Worm (Caenorhabditis elegans) whole organism, L2 larva: ENCODE results near the gene kel-1.

Source experiments
- C34F6.9 ChIP-seq: fragments of 150-350 bp; optimal IDR thresholded peaks from 2 replicates; lab custom pipeline; 2014; ENCODE audit warnings: missing biosample characterization, missing genetic modification characterization
- F13H6.1 ChIP-seq: sonication (generic microtip); optimal IDR thresholded peaks from 2 replicates; lab custom pipeline; 2016; ENCODE audit warnings: missing genetic modification characterization, missing compliant biosample characterization
- R02D3.7 ChIP-seq: fragments of 150-350 bp; optimal IDR thresholded peaks from 2 replicates; lab custom pipeline; 2014; ENCODE audit warnings: missing biosample characterization, missing genetic modification characterization
- Y55F3AM.14 ChIP-seq: fragments of 200-800 bp; sonication (Bioruptor generic); optimal IDR thresholded peaks from 2 replicates; lab custom pipeline; 2018; ENCODE audit warnings: mild to moderate bottlenecking, missing genetic modification characterization, missing compliant biosample characterization
- ZK546.5 ChIP-seq: sonication (generic microtip); optimal IDR thresholded peaks from 2 replicates; lab custom pipeline; 2017; ENCODE audit warnings: missing biosample characterization, missing genetic modification characterization
- aly-2 ChIP-seq: fragments of 150-350 bp; optimal IDR thresholded peaks from 2 replicates; lab custom pipeline; 2014; ENCODE audit warnings: missing biosample characterization, missing genetic modification characterization
- ama-1 ChIP-seq: fragments of 150-350 bp; optimal IDR thresholded peaks from 2 replicates; lab custom pipeline; 2018; ENCODE audit warnings: inconsistent platforms
- blmp-1 ChIP-seq: sonication (generic microtip); optimal IDR thresholded peaks from 2 replicates; lab custom pipeline; 2017; ENCODE audit warnings: missing genetic modification characterization, mild to moderate bottlenecking, missing compliant biosample characterization, antibody characterized with exemption, moderate library complexity; ENCODE audit not compliant: insufficient read depth
- ceh-16 ChIP-seq: fragments of 150-350 bp; optimal IDR thresholded peaks from 2 replicates; lab custom pipeline; 2014; ENCODE audit warnings: missing biosample characterization, missing genetic modification characterization
- crh-2 ChIP-seq: sonication (generic microtip); optimal IDR thresholded peaks from 2 replicates; lab custom pipeline; 2017; ENCODE audit warnings: missing biosample characterization, missing genetic modification characterization
- egl-27 ChIP-seq: sonication (generic microtip); optimal IDR thresholded peaks from 3 replicates; lab custom pipeline; 2017; ENCODE audit warnings: missing biosample characterization, missing genetic modification reagents, missing genetic modification characterization
- elt-3 ChIP-seq: sonication (generic microtip); optimal IDR thresholded peaks from 2 replicates; lab custom pipeline; 2017; ENCODE audit warnings: missing biosample characterization, missing genetic modification characterization
- fos-1 ChIP-seq: fragments of 150-350 bp; optimal IDR thresholded peaks from 2 replicates; lab custom pipeline; 2014; ENCODE audit warnings: missing biosample characterization, missing genetic modification characterization
- gmeb-1 ChIP-seq: fragments of 150-350 bp; optimal IDR thresholded peaks from 2 replicates; lab custom pipeline; 2014; ENCODE audit warnings: missing biosample characterization, missing genetic modification characterization
- lin-13 ChIP-seq: fragments of 150-350 bp; optimal IDR thresholded peaks from 2 replicates; lab custom pipeline; 2014; ENCODE audit warnings: missing biosample characterization, missing genetic modification reagents, missing genetic modification characterization
- lin-39 ChIP-seq: fragments of 150-350 bp; optimal IDR thresholded peaks from 2 replicates; lab custom pipeline; 2014; ENCODE audit warnings: missing biosample characterization, missing genetic modification reagents, missing genetic modification characterization
- lsy-2 ChIP-seq, 2 experiments: fragments of 150-350 bp in 1 of 2; sonication (generic microtip) in 1 of 2; optimal IDR thresholded peaks; 2 replicates each; lab custom pipeline; 2014 to 2017; ENCODE audit warnings: missing biosample characterization in 2 of 2, missing genetic modification characterization in 2 of 2
- mdl-1 ChIP-seq, 2 experiments: fragments of 150-350 bp in 1 of 2; sonication (generic microtip) in 1 of 2; optimal IDR thresholded peaks; 2 replicates each; lab custom pipeline; 2017; ENCODE audit warnings: missing biosample characterization in 2 of 2, missing genetic modification characterization in 2 of 2
- nhr-12 ChIP-seq: fragments of 150-350 bp; optimal IDR thresholded peaks from 2 replicates; lab custom pipeline; 2014; ENCODE audit warnings: missing biosample characterization, missing genetic modification characterization
- nhr-129 ChIP-seq: fragments of 150-350 bp; optimal IDR thresholded peaks from 2 replicates; lab custom pipeline; 2014; ENCODE audit warnings: missing biosample characterization, missing genetic modification characterization
- nhr-21 ChIP-seq: fragments of 150-350 bp; optimal IDR thresholded peaks from 2 replicates; lab custom pipeline; 2014; ENCODE audit warnings: missing biosample characterization, missing genetic modification characterization
- nhr-23 ChIP-seq: fragments of 150-350 bp; optimal IDR thresholded peaks from 2 replicates; lab custom pipeline; 2014; ENCODE audit warnings: missing biosample characterization, missing genetic modification reagents, missing genetic modification characterization
- nhr-237 ChIP-seq: fragments of 150-350 bp; optimal IDR thresholded peaks from 2 replicates; lab custom pipeline; 2014; ENCODE audit warnings: missing biosample characterization, missing genetic modification characterization
- nhr-25 ChIP-seq: fragments of 150-350 bp; sonication (generic microtip); optimal IDR thresholded peaks from 3 replicates; lab custom pipeline; 2014; ENCODE audit warnings: missing biosample characterization, missing genetic modification characterization
- nhr-6 ChIP-seq: fragments of 150-350 bp; optimal IDR thresholded peaks from 2 replicates; lab custom pipeline; 2014; ENCODE audit warnings: missing biosample characterization, missing genetic modification characterization
- nhr-77 ChIP-seq: fragments of 150-350 bp; optimal IDR thresholded peaks from 2 replicates; lab custom pipeline; 2014; ENCODE audit warnings: missing biosample characterization, missing genetic modification characterization
- peb-1 ChIP-seq: fragments of 150-350 bp; optimal IDR thresholded peaks from 2 replicates; lab custom pipeline; 2014; ENCODE audit warnings: missing biosample characterization, missing genetic modification characterization
- skn-1 ChIP-seq: sonication (generic microtip); optimal IDR thresholded peaks from 2 replicates; lab custom pipeline; 2017; ENCODE audit warnings: missing biosample characterization, missing genetic modification characterization
- sma-3 ChIP-seq: sonication (generic microtip); optimal IDR thresholded peaks from 2 replicates; lab custom pipeline; 2016; ENCODE audit warnings: missing genetic modification reagents, missing genetic modification characterization, missing compliant biosample characterization
- sma-9 ChIP-seq, 2 experiments: fragments of 150-350 bp in 1 of 2; sonication (generic microtip) in 1 of 2; optimal IDR thresholded peaks; 2 replicates each; lab custom pipeline; 2014 to 2016; ENCODE audit warnings: missing genetic modification characterization in 2 of 2, mild to moderate bottlenecking in 1 of 2, missing biosample characterization in 1 of 2, missing compliant biosample characterization in 1 of 2, missing genetic modification reagents in 1 of 2, moderate library complexity in 1 of 2
- unc-39 ChIP-seq: fragments of 150-350 bp; optimal IDR thresholded peaks from 2 replicates; lab custom pipeline; 2014; ENCODE audit warnings: missing biosample characterization, missing genetic modification characterization
- unc-55 ChIP-seq: fragments of 150-350 bp; sonication (generic microtip); optimal IDR thresholded peaks from 3 replicates; lab custom pipeline; 2014; ENCODE audit warnings: missing biosample characterization, missing genetic modification reagents, missing genetic modification characterization
- ztf-1 ChIP-seq: fragments of 200-800 bp; sonication (Bioruptor generic); conservative IDR thresholded peaks from 2 replicates; pipeline ENCODE4 v1.3.6; 2022; ENCODE audit warnings: missing genetic modification characterization, missing compliant biosample characterization
- ztf-11 ChIP-seq: sonication (generic microtip); optimal IDR thresholded peaks from 2 replicates; lab custom pipeline; 2017; ENCODE audit warnings: missing biosample characterization, missing genetic modification characterization
- ztf-4 ChIP-seq: fragments of 150-350 bp; optimal IDR thresholded peaks from 2 replicates; lab custom pipeline; 2014; ENCODE audit warnings: missing biosample characterization, missing genetic modification characterization

kel-1 gene

DNA sequence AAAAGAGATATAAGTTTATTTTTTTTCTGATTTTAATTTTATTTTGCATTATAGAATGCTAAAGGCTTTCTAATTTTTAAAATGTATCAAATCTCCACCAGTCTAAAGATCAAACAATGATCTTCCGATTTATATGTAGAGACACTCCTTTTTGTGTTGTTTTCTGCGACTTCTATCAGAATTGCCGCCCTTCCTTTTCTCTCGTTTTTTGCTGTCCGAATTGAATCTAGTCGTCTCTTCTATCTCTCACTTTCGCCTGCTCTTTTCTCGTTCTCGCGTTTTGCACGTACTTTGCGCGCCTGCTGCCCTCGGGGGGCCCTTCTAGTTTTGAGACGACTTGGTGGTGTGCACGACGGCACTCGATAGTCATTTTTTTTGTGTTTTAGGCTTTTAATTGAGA lies 35.6 kb downstream of the kel-1 start (continued):
- peak in 1 of 2 experiments; percentile 65 for TF ChIP-seq lsy-2 (tag; optimal IDR thresholded peaks at IDR 0.05; lab: Kevin White, UChicago)
- TF ChIP-seq nhr-23 (tag; lab: Kevin White, UChicago), result no peak
- no peak for TF ChIP-seq ztf-11
- no peak for TF ChIP-seq peb-1 (tag; lab: Kevin White, UChicago)
- TF ChIP-seq Y55F3AM.14 (GFP tag; lab: Kevin White, UChicago), result no peak
- TF ChIP-seq egl-27 (tag; lab: Kevin White, UChicago), result peak; percentile 41
- TF ChIP-seq lin-39 (tag; lab: Kevin White, UChicago), result no peak
- TF ChIP-seq ztf-1 (GFP tag; lab: Robert Waterston, UW), result no peak
- TF ChIP-seq unc-39 (tag; lab: Kevin White, UChicago), result no peak

DNA sequence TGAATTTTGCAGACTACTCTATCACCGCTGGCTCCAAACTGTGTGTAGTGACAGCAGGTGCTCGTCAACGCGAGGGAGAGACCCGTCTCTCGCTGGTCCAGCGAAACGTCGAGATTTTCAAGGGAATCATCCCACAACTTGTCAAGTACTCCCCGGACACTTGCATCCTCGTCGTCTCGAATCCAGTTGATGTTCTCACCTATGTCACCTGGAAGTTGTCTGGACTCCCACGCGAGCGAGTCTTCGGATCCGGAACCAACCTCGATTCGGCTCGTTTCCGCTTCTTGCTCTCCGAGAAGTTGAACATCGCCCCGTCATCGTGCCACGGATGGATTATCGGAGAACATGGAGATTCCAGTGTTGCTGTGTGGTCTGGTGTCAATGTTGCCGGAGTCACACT lies 36.9 kb downstream of the kel-1 start:
- no peak for TF ChIP-seq ZK546.5 (tag; lab: Kevin White, UChicago)

DNA sequence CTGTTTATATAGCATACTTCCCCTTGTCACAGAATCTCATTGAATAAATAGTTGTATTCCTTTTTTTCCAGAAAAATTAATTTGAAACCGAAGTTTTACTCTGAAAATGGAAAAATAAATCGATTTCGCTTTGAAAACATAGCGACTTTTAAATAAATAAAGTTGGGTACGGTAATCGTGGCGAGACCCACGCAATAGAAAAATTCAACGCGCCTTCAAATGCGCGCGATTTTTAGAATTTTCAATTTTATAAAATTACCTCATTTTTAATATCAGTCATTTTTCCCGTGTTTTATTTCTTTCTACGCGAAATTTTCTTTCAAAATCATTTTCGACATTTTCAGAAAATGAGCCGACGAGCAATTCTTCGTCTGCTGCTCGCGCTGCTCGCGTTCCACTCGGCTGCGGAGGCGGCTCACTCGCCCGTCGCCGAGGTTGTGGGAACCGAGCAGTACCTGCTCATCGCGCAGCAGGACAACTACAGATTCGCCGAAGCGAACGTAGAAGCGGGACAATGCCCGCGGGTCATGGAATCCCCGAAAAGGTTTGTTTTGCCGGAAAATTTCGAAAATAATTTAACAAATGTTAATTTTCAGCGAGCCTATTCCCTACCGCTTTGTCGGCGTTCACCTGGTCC lies 37.8 kb downstream of the kel-1 start, which contains the start of gene F13D12.5:
F13D12.5 (plus strand) TSS at position 345 of the 637 bp plus-strand sequence.
- TF ChIP-seq ztf-4 (peak; percentile 38), R02D3.7 (tag; lab: Kevin White, UChicago) (no peak)

DNA sequence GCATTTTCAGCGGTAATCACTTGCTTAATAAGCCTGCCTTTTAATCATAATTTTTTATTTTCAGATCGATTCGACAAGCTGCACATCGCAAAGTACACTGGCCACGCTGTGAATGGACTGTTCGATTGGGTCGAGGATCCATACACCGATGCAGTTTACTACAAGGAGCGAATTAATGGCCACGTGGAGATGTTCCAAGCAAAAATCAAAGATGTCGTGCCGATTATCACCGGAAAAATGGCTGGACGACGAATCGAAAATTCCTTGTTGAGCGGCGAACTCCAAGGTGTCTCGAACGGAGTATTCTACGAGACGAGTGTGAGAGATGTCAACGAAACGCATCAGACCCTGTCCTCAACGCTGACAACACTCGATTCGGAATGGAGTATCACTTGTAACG lies 38.7 kb downstream of the kel-1 start:
- TF ChIP-seq nhr-21 (tag; lab: Kevin White, UChicago) (no peak), elt-3 (tag; lab: Kevin White, UChicago) (no peak), ama-1 (lab: Kevin White, UChicago) (no peak), nhr-25 (no peak), mdl-1 (tag; optimal IDR thresholded peaks at IDR 0.05; lab: Kevin White, UChicago) (no peak), sma-3 (GFP tag; lab: Kevin White, UChicago) (no peak), sma-9 (GFP tag; optimal IDR thresholded peaks at IDR 0.05; lab: Kevin White, UChicago) (no peak), sma-9 (tag; optimal IDR thresholded peaks at IDR 0.05; lab: Kevin White, UChicago) (no peak), lin-13 (GFP tag; lab: Kevin White, UChicago) (no peak), blmp-1 (tag; lab: Kevin White, UChicago) (no peak), unc-39 (tag; lab: Kevin White, UChicago) (no peak), aly-2 (tag; lab: Kevin White, UChicago) (no peak), ceh-16 (tag; lab: Kevin White, UChicago) (no peak), nhr-237 (no peak), nhr-77 (no peak), unc-55 (GFP tag; lab: Kevin White, UChicago) (no peak), nhr-23 (tag; lab: Kevin White, UChicago) (no peak)

DNA sequence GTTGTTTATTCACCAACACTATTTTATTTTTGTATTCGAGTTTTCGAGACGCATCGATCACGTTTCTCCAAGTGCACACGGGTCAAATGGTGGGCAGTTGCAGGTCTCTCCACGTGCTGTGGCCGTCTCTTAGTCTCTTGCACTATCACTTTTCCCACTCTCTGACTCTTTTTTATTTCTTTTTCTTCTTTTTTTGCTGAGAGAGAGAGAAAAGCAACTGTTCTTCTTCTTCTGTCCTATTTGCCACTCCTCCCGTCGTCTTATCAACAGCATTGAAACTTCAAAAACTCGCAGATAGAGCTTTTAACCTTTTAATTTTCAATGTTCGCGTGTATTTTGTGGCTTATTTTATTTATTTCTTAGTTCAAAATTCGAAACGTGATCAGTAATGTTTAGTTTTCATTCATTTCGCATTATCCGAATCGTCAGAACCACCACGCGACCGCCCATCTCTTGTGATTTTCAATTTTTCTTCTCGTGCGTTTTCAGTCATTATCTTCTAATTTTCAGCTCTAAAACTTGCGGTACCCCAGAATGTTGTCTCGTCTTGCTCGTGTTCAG lies 39.9 kb downstream of the kel-1 start, which contains the start of gene alh-8:
alh-8 (plus strand) TSS at position 511 of the 561 bp plus-strand sequence.
- TF ChIP-seq elt-3 (tag; lab: Kevin White, UChicago), result no peak
- peak; percentile 57 for TF ChIP-seq fos-1 (tag; lab: Kevin White, UChicago)
- peak; percentile 8 for TF ChIP-seq nhr-25
- TF ChIP-seq nhr-6 (tag; lab: Kevin White, UChicago), result no peak
- TF ChIP-seq F13H6.1 (tag; lab: Kevin White, UChicago), result peak; percentile 73
- TF ChIP-seq egl-27 (tag; lab: Kevin White, UChicago), result peak; percentile 52
- peak; percentile 59 for TF ChIP-seq C34F6.9 (tag; lab: Kevin White, UChicago)
- TF ChIP-seq Y55F3AM.14 (GFP tag; lab: Kevin White, UChicago), result peak; percentile 20
- peak; percentile 7 for TF ChIP-seq ztf-4
- TF ChIP-seq nhr-21 (tag; lab: Kevin White, UChicago), result peak; percentile 16
- peak; percentile 69 for TF ChIP-seq nhr-129
- TF ChIP-seq sma-3 (GFP tag; lab: Kevin White, UChicago), result peak; percentile 33
- no peak for TF ChIP-seq nhr-12
- TF ChIP-seq gmeb-1 (tag; lab: Kevin White, UChicago), result peak; percentile 44
- peak; percentile 91 for TF ChIP-seq mdl-1 (tag; optimal IDR thresholded peaks at IDR 0.05; lab: Kevin White, UChicago)
- TF ChIP-seq sma-9 (GFP tag; optimal IDR thresholded peaks at IDR 0.05; lab: Kevin White, UChicago), result peak; percentile 85
- TF ChIP-seq sma-9 (tag; optimal IDR thresholded peaks at IDR 0.05; lab: Kevin White, UChicago), result no peak
- no peak for TF ChIP-seq blmp-1 (tag; lab: Kevin White, UChicago)
- no peak for TF ChIP-seq skn-1 (tag; lab: Kevin White, UChicago)
- peak in 1 of 2 experiments; percentile 63 for TF ChIP-seq lsy-2 (tag; optimal IDR thresholded peaks at IDR 0.05; lab: Kevin White, UChicago)
- peak; percentile 66 for TF ChIP-seq crh-2 (tag; lab: Kevin White, UChicago)
